Worm (Caenorhabditis elegans): ENCODE data around the gene cyp-35D1.

cyp-35D1 gene

ce11 chrV:16068938-16069337, at the start of gene cyp-35D1:
TSS of gene cyp-35D1 (plus strand) at chrV:16069238.
- TF ChIP-seq nhr-25 (tag; optimal IDR thresholded peaks at IDR 0.05): no peak
- TF ChIP-seq ceh-9 (tag; optimal IDR thresholded peaks at IDR 0.05): no peak
- TF ChIP-seq ceh-16 (tag; optimal IDR thresholded peaks at IDR 0.05): no peak
- no peak for TF ChIP-seq egl-5 (tag; optimal IDR thresholded peaks at IDR 0.05)
- TF ChIP-seq ztf-11 (tag; optimal IDR thresholded peaks at IDR 0.05): no peak
- TF ChIP-seq nhr-28 (tag; optimal IDR thresholded peaks at IDR 0.05): no peak
- TF ChIP-seq ZK546.5 (tag; optimal IDR thresholded peaks at IDR 0.05): no peak

- TF ChIP-seq hmg-11 (tag; optimal IDR thresholded peaks at IDR 0.05) (no peak), fkh-10 (GFP tag; optimal IDR thresholded peaks at IDR 0.05) (no peak), lin-39 (tag; optimal IDR thresholded peaks at IDR 0.05) (no peak), ceh-82 (tag; optimal IDR thresholded peaks at IDR 0.05) (no peak), aly-2 (tag; optimal IDR thresholded peaks at IDR 0.05) (no peak), eor-1 (tag; optimal IDR thresholded peaks at IDR 0.05) (no peak), unc-62 (GFP tag; optimal IDR thresholded peaks at IDR 0.05) (no peak), pha-4 (tag; optimal IDR thresholded peaks at IDR 0.05) (no peak), nhr-23 (tag; optimal IDR thresholded peaks at IDR 0.05) (no peak), snpc-4 (tag; optimal IDR thresholded peaks at IDR 0.05) (no peak), ztf-4 (tag; optimal IDR thresholded peaks at IDR 0.05) (no peak), pqm-1 (tag; optimal IDR thresholded peaks at IDR 0.05) (no peak), nhr-76 (tag; optimal IDR thresholded peaks at IDR 0.05) (no peak), ztf-11 (tag; optimal IDR thresholded peaks at IDR 0.05) (no peak), nhr-237 (tag; optimal IDR thresholded peaks at IDR 0.05) (no peak), nhr-11 (tag; optimal IDR thresholded peaks at IDR 0.05) (no peak), elt-1 (tag; optimal IDR thresholded peaks at IDR 0.05) (no peak), fos-1 (tag; optimal IDR thresholded peaks at IDR 0.05) (no peak), R02D3.7 (tag; optimal IDR thresholded peaks at IDR 0.05) (no peak), ZK546.5 (tag; optimal IDR thresholded peaks at IDR 0.05) (no peak)
Measured at ce11 chrV:16020042-16020441, 49.0 kb upstream of the cyp-35D1 start, which contains the start of gene srx-44. TSS of gene srx-44 (plus strand) at chrV:16020342.

ce11 chrV:16022600-16022999, 46.4 kb upstream of the cyp-35D1 start:
- no peak for TF ChIP-seq snpc-4 (tag; optimal IDR thresholded peaks at IDR 0.05)
- TF ChIP-seq aly-2 (tag; optimal IDR thresholded peaks at IDR 0.05): no peak
- TF ChIP-seq nhr-43 (tag; optimal IDR thresholded peaks at IDR 0.05; ENCODE audit: poor library complexity, severe bottlenecking): peak; percentile 57
- TF ChIP-seq sea-2 (GFP tag; optimal IDR thresholded peaks at IDR 0.05): no peak
- TF ChIP-seq jun-1 (tag; optimal IDR thresholded peaks at IDR 0.05): no peak
- no peak for TF ChIP-seq nhr-12 (tag; optimal IDR thresholded peaks at IDR 0.05)
- no peak for TF ChIP-seq ZK546.5 (tag; optimal IDR thresholded peaks at IDR 0.05)
- no peak for TF ChIP-seq pqm-1 (tag; optimal IDR thresholded peaks at IDR 0.05)
- peak; percentile 0 for TF ChIP-seq lin-39 (tag; optimal IDR thresholded peaks at IDR 0.05)
- no peak for TF ChIP-seq ceh-16 (tag; optimal IDR thresholded peaks at IDR 0.05)
- TF ChIP-seq nhr-23 (tag; optimal IDR thresholded peaks at IDR 0.05): peak; percentile 6
- no peak for TF ChIP-seq pha-4 (tag; optimal IDR thresholded peaks at IDR 0.05)
- TF ChIP-seq daf-12 (tag; optimal IDR thresholded peaks at IDR 0.05): no peak

ce11 chrV:16023051-16023450, 46.0 kb upstream of the cyp-35D1 start, which contains the start of gene cwc-15:
TSS of gene cwc-15 (plus strand) at chrV:16023351.
- TF ChIP-seq nhr-237 (tag; optimal IDR thresholded peaks at IDR 0.05) (no peak), nhr-76 (tag; optimal IDR thresholded peaks at IDR 0.05) (no peak), nhr-23 (tag; optimal IDR thresholded peaks at IDR 0.05) (no peak), eor-1 (tag; optimal IDR thresholded peaks at IDR 0.05) (no peak), ama-1 (optimal IDR thresholded peaks at IDR 0.05) (no peak), aly-2 (tag; optimal IDR thresholded peaks at IDR 0.05) (no peak), lin-39 (tag; optimal IDR thresholded peaks at IDR 0.05) (no peak), nhr-67 (tag; optimal IDR thresholded peaks at IDR 0.05) (no peak), mdl-1 (tag; optimal IDR thresholded peaks at IDR 0.05) (no peak), hmg-11 (tag; optimal IDR thresholded peaks at IDR 0.05) (no peak), ceh-82 (tag; optimal IDR thresholded peaks at IDR 0.05) (no peak), fos-1 (tag; optimal IDR thresholded peaks at IDR 0.05) (no peak), daf-12 (tag; optimal IDR thresholded peaks at IDR 0.05) (no peak), nhr-25 (tag; optimal IDR thresholded peaks at IDR 0.05) (no peak), sea-2 (GFP tag; optimal IDR thresholded peaks at IDR 0.05) (no peak)

ce11 chrV:16023559-16023958, 45.5 kb upstream of the cyp-35D1 start:
- TF ChIP-seq nhr-76 (tag; optimal IDR thresholded peaks at IDR 0.05) (no peak), eor-1 (tag; optimal IDR thresholded peaks at IDR 0.05) (no peak)

All from whole organism, L3 larva.